Fruit fly (Drosophila melanogaster) whole organism, adult: Measurements from ENCODE around the gene CG33108.

Source experiments
- CG11617 ChIP-seq: fragments of 200-800 bp; sonication (Bioruptor generic); optimal IDR thresholded peaks from 2 replicates; lab custom pipeline; 2017; ENCODE audit warnings: mild to moderate bottlenecking, missing biosample characterization, missing genetic modification reagents, missing genetic modification characterization
- CG12768 ChIP-seq: fragments of 200-800 bp; sonication (Bioruptor generic); optimal IDR thresholded peaks from 2 replicates; lab custom pipeline; 2017; ENCODE audit warnings: missing biosample characterization, missing genetic modification characterization, mild to moderate bottlenecking, moderate library complexity, missing genetic modification reagents
- CG14711 ChIP-seq: fragments of 200-800 bp; sonication (Bioruptor generic); optimal IDR thresholded peaks from 2 replicates; lab custom pipeline; 2018; ENCODE audit warnings: missing biosample characterization, mild to moderate bottlenecking, missing genetic modification characterization, moderate library complexity
- CG1620 ChIP-seq: fragments of 200-800 bp; sonication (Bioruptor generic); optimal IDR thresholded peaks from 2 replicates; lab custom pipeline; 2016; ENCODE audit warnings: missing biosample characterization, missing genetic modification characterization
- CG33017 ChIP-seq: fragments of 200-800 bp; sonication (Bioruptor generic); optimal IDR thresholded peaks from 2 replicates; lab custom pipeline; 2018; ENCODE audit warnings: missing biosample characterization, mild to moderate bottlenecking, missing genetic modification characterization, moderate library complexity
- CG5204 ChIP-seq: fragments of 200-800 bp; sonication (Bioruptor generic); optimal IDR thresholded peaks from 2 replicates; lab custom pipeline; 2016; ENCODE audit warnings: missing biosample characterization, missing genetic modification characterization
- CG7045 ChIP-seq: fragments of 200-800 bp; sonication (Bioruptor generic); optimal IDR thresholded peaks from 2 replicates; lab custom pipeline; 2017; ENCODE audit warnings: missing biosample characterization, mild to moderate bottlenecking, missing genetic modification characterization
- CG7101 ChIP-seq: fragments of 200-800 bp; sonication (Bioruptor generic); optimal IDR thresholded peaks from 2 replicates; lab custom pipeline; 2018; ENCODE audit warnings: missing biosample characterization, mild to moderate bottlenecking, missing genetic modification characterization, moderate library complexity
- Clk ChIP-seq: fragments of 200-800 bp; sonication (Bioruptor generic); optimal IDR thresholded peaks from 2 replicates; lab custom pipeline; 2017; ENCODE audit warnings: missing biosample characterization, missing genetic modification characterization
- Crg-1 ChIP-seq: fragments of 200-800 bp; sonication (Bioruptor generic); optimal IDR thresholded peaks from 2 replicates; lab custom pipeline; 2016; ENCODE audit warnings: missing biosample characterization, missing genetic modification characterization
- Hr96 ChIP-seq: fragments of 200-800 bp; sonication (Bioruptor generic); optimal IDR thresholded peaks from 2 replicates; lab custom pipeline; 2016; ENCODE audit warnings: missing biosample characterization, missing genetic modification characterization
- Mnt ChIP-seq: fragments of 200-800 bp; sonication (Bioruptor generic); optimal IDR thresholded peaks from 2 replicates; lab custom pipeline; 2016; ENCODE audit warnings: missing biosample characterization, mild to moderate bottlenecking, missing genetic modification characterization
- bab1 ChIP-seq: fragments of 200-800 bp; sonication (Bioruptor generic); optimal IDR thresholded peaks from 3 replicates; lab custom pipeline; 2019; ENCODE audit warnings: missing biosample characterization, mild to moderate bottlenecking, missing genetic modification characterization, moderate library complexity
- cic ChIP-seq: fragments of 200-800 bp; sonication (Bioruptor generic); optimal IDR thresholded peaks from 2 replicates; lab custom pipeline; 2017; ENCODE audit warnings: missing biosample characterization, mild to moderate bottlenecking, missing genetic modification characterization, moderate library complexity
- cnc ChIP-seq, 2 experiments: fragments of >200 bp; optimal IDR thresholded peaks; 2 replicates each; lab custom pipeline; 2017
- kay ChIP-seq: fragments of 200-800 bp; sonication (Bioruptor generic); peaks from one replicate; lab custom pipeline; 2016; ENCODE audit warnings: missing biosample characterization, missing genetic modification characterization, borderline replicate concordance
- ovo ChIP-seq: fragments of 200-800 bp; sonication (Bioruptor generic); optimal IDR thresholded peaks from 2 replicates; lab custom pipeline; 2016; ENCODE audit warnings: missing biosample characterization, missing genetic modification characterization
- pad ChIP-seq: fragments of 200-800 bp; sonication (Bioruptor generic); optimal IDR thresholded peaks from 3 replicates; lab custom pipeline; 2017; ENCODE audit warnings: missing biosample characterization, missing genetic modification characterization, mild to moderate bottlenecking, moderate library complexity, missing genetic modification reagents
- tj ChIP-seq: fragments of 200-800 bp; sonication (Bioruptor generic); optimal IDR thresholded peaks from 3 replicates; lab custom pipeline; 2017; ENCODE audit warnings: missing biosample characterization, mild to moderate bottlenecking, missing genetic modification characterization, moderate library complexity
- toe ChIP-seq: fragments of 200-800 bp; sonication (Bioruptor generic); optimal IDR thresholded peaks from 2 replicates; lab custom pipeline; 2016; ENCODE audit warnings: missing biosample characterization, missing genetic modification characterization

The CG33108 gene

dm6 chr3R:23971764-23972163, 23.7 kb upstream of the CG33108 start:
- TF ChIP-seq Crg-1 (GFP tag; lab: Kevin White, UChicago), result no peak
- TF ChIP-seq cnc (optimal IDR thresholded peaks at IDR 0.05; lab: Kevin White, UChicago), result no peak
- TF ChIP-seq CG1620, result no peak
- no peak for TF ChIP-seq kay
- TF ChIP-seq CG11617 (GFP tag; lab: Kevin White, UChicago), result no peak
- TF ChIP-seq ovo (GFP tag; lab: Kevin White, UChicago), result no peak
- TF ChIP-seq tj (GFP tag; lab: Kevin White, UChicago), result no peak
- TF ChIP-seq CG12768 (GFP tag; lab: Kevin White, UChicago), result no peak
- TF ChIP-seq Clk (GFP tag; lab: Kevin White, UChicago), result no peak
- TF ChIP-seq bab1, result no peak
- TF ChIP-seq Mnt (GFP tag; lab: Kevin White, UChicago), result no peak
- TF ChIP-seq cic (GFP tag; lab: Kevin White, UChicago), result no peak
- TF ChIP-seq CG7045, result no peak
- no peak for TF ChIP-seq CG5204
- no peak for TF ChIP-seq CG7101
- no peak for TF ChIP-seq CG33017 (tag; lab: Kevin White, UChicago)

dm6 chr3R:23981645-23982044, 13.8 kb upstream of the CG33108 start:
- TF ChIP-seq CG33017 (tag; lab: Kevin White, UChicago) (no peak), CG1620 (no peak), tj (GFP tag; lab: Kevin White, UChicago) (no peak), Clk (GFP tag; lab: Kevin White, UChicago) (no peak), CG12768 (GFP tag; lab: Kevin White, UChicago) (no peak), pad (GFP tag; lab: Kevin White, UChicago) (no peak), bab1 (no peak), cnc (optimal IDR thresholded peaks at IDR 0.05; lab: Kevin White, UChicago) (no peak)

dm6 chr3R:23986479-23986930, 9.0 kb upstream of the CG33108 start, which contains the start of the genes CG13603 and CG5902:
CG13603 (minus strand) TSS chr3R:23986569.
CG5902 (plus strand) TSS chr3R:23986642.
- TF ChIP-seq CG5204 (no peak), Crg-1 (GFP tag; lab: Kevin White, UChicago) (peak; percentile 81), cnc (optimal IDR thresholded peaks at IDR 0.05; lab: Kevin White, UChicago) (no peak), ovo (GFP tag; lab: Kevin White, UChicago) (peak; percentile 19), pad (GFP tag; lab: Kevin White, UChicago) (peak; percentile 70), CG7045 (peak; percentile 59), CG14711 (tag; lab: Kevin White, UChicago) (peak; percentile 40), CG7101 (peak; percentile 66), Clk (GFP tag; lab: Kevin White, UChicago) (peak; percentile 40), Mnt (GFP tag; lab: Kevin White, UChicago) (peak; percentile 80), CG33017 (tag; lab: Kevin White, UChicago) (no peak), CG1620 (peak; percentile 84), bab1 (peak; percentile 75), kay (no peak), tj (GFP tag; lab: Kevin White, UChicago) (no peak), CG11617 (GFP tag; lab: Kevin White, UChicago) (peak; percentile 49), cic (GFP tag; lab: Kevin White, UChicago) (peak; percentile 58), Hr96 (GFP tag; lab: Kevin White, UChicago) (no peak), toe (GFP tag; lab: Kevin White, UChicago) (peak; percentile 79), CG12768 (GFP tag; lab: Kevin White, UChicago) (peak; percentile 80)

dm6 chr3R:23991364-23991763, 4.1 kb upstream of the CG33108 start:
- TF ChIP-seq kay (peak; percentile 75), Hr96 (GFP tag; lab: Kevin White, UChicago) (no peak), CG12768 (GFP tag; lab: Kevin White, UChicago) (no peak), cic (GFP tag; lab: Kevin White, UChicago) (peak; percentile 22), cnc (optimal IDR thresholded peaks at IDR 0.05; lab: Kevin White, UChicago) (peak in 1 of 2 experiments; percentile 9)

dm6 chr3R:23992823-23993797, 2.3 kb upstream of the CG33108 start, which contains the start of the genes Epp and Rab7:
Epp (minus strand) TSS chr3R:23992916.
Rab7 (plus strand) TSS chr3R:23993008.
- TF ChIP-seq cnc (optimal IDR thresholded peaks at IDR 0.05; lab: Kevin White, UChicago), result no peak
- TF ChIP-seq bab1, result peak; percentile 58
- peak; percentile 12 for TF ChIP-seq Clk (GFP tag; lab: Kevin White, UChicago)
- peak; percentile 63 for TF ChIP-seq Hr96 (GFP tag; lab: Kevin White, UChicago)
- peak; percentile 86 for TF ChIP-seq cic (GFP tag; lab: Kevin White, UChicago)
- peak; percentile 39 for TF ChIP-seq CG14711 (tag; lab: Kevin White, UChicago)
- TF ChIP-seq CG7045, result no peak
- TF ChIP-seq CG1620, result peak; percentile 69
- TF ChIP-seq tj (GFP tag; lab: Kevin White, UChicago), result no peak
- peak; percentile 95 for TF ChIP-seq CG12768 (GFP tag; lab: Kevin White, UChicago)
- TF ChIP-seq CG7101, result peak; percentile 74
- TF ChIP-seq Crg-1 (GFP tag; lab: Kevin White, UChicago), result peak; percentile 68
- TF ChIP-seq ovo (GFP tag; lab: Kevin White, UChicago), result peak; percentile 56
- TF ChIP-seq CG33017 (tag; lab: Kevin White, UChicago), result peak; percentile 41
- peak; percentile 74 for TF ChIP-seq Mnt (GFP tag; lab: Kevin White, UChicago)
- peak; percentile 11 for TF ChIP-seq CG11617 (GFP tag; lab: Kevin White, UChicago)
- TF ChIP-seq toe (GFP tag; lab: Kevin White, UChicago), result no peak
- TF ChIP-seq CG5204, result no peak
- TF ChIP-seq pad (GFP tag; lab: Kevin White, UChicago), result peak; percentile 84
- TF ChIP-seq kay, result peak; percentile 98
